Worm (Caenorhabditis elegans): ENCODE results near the gene Y47D7A.2.
A peak's percentile ranks its signal among the peaks of the same experiment; 100 is the strongest.

The Y47D7A.2 gene

DNA sequence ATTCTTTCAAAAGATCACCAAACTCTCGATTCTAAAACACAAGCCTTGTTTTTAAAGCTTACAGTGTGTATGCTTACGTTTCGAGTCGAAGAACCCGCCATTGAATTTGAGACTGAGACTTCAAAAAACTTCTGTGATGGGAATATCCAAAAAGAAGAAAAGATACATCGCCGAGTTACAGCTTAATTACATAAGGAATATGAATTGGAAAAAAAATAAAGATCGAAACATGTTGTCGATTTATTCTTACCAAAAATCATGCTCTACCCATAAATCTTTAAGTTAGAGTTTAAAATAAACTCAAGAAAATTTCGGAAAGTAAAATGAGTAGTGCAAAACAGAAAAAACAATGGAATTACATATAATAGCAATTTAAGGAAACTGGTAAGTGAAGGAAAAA lies 33.9 kb upstream of the Y47D7A.2 start, which contains the start of gene F13A2.10:
Gene F13A2.10 (minus strand): TSS at position 101 of the 400 bp plus-strand sequence.
- no peak for TF ChIP-seq nhr-2 (tag; optimal IDR thresholded peaks at IDR 0.05)
- no peak for TF ChIP-seq mls-2 (tag; optimal IDR thresholded peaks at IDR 0.05)
- no peak for TF ChIP-seq nhr-237 (tag; optimal IDR thresholded peaks at IDR 0.05)
- no peak for TF ChIP-seq unc-39 (tag; optimal IDR thresholded peaks at IDR 0.05)
- no peak for TF ChIP-seq ceh-83 (GFP tag; optimal IDR thresholded peaks at IDR 0.05)
- no peak for TF ChIP-seq lin-13 (tag; optimal IDR thresholded peaks at IDR 0.05)
- TF ChIP-seq pha-4 (tag; optimal IDR thresholded peaks at IDR 0.05), result no peak
- TF ChIP-seq lin-32 (GFP tag; optimal IDR thresholded peaks at IDR 0.05), result no peak
- TF ChIP-seq drap-1 (GFP tag; optimal IDR thresholded peaks at IDR 0.05), result no peak
- TF ChIP-seq nhr-76 (tag; optimal IDR thresholded peaks at IDR 0.05), result no peak
- no peak for TF ChIP-seq sem-2 (GFP tag; optimal IDR thresholded peaks at IDR 0.05)
- TF ChIP-seq snpc-4 (tag; optimal IDR thresholded peaks at IDR 0.05), result no peak
- no peak for TF ChIP-seq nhr-28 (tag; optimal IDR thresholded peaks at IDR 0.05)
- no peak for TF ChIP-seq bed-3 (GFP tag; optimal IDR thresholded peaks at IDR 0.05)
- no peak for TF ChIP-seq sptf-1 (tag; optimal IDR thresholded peaks at IDR 0.05)

DNA sequence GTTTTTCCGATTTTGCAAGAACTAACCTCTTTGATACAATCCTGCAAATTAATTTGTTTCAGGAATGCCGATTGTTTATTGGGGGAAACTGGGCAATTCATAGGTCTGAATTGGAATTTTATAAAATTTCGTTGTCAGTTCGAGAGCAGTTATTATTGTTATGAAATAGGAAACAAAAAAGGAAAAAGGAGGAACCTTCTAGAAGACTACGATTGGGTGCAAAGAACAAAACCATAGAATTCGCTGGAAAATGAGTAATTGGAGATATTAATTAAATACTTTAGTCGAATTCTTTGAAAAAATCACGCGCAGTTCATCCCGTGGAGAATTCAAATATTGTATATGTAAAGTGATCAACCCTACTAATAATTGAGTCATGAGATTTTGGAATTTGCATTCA lies 32.7 kb upstream of the Y47D7A.2 start, which contains the start of gene F13A2.9:
Gene F13A2.9 (minus strand): TSS at position 101 of the 400 bp plus-strand sequence.
- TF ChIP-seq sem-2 (GFP tag; optimal IDR thresholded peaks at IDR 0.05), result no peak
- no peak for TF ChIP-seq blmp-1 (tag; optimal IDR thresholded peaks at IDR 0.05)
- TF ChIP-seq flh-1 (GFP tag; optimal IDR thresholded peaks at IDR 0.05), result no peak
- TF ChIP-seq hlh-1 (tag; optimal IDR thresholded peaks at IDR 0.05), result no peak
- TF ChIP-seq tbx-8 (GFP tag; optimal IDR thresholded peaks at IDR 0.05), result no peak
- TF ChIP-seq M03D4.4 (tag; optimal IDR thresholded peaks at IDR 0.05), result no peak
- no peak for TF ChIP-seq ces-1 (GFP tag; optimal IDR thresholded peaks at IDR 0.05)
- no peak for TF ChIP-seq nhr-76 (tag; optimal IDR thresholded peaks at IDR 0.05)
- TF ChIP-seq elt-1 (tag; optimal IDR thresholded peaks at IDR 0.05; ENCODE audit: borderline replicate concordance, insufficient read depth), result no peak
- TF ChIP-seq lin-32 (GFP tag; optimal IDR thresholded peaks at IDR 0.05), result no peak
- no peak for TF ChIP-seq unc-62 (GFP tag; optimal IDR thresholded peaks at IDR 0.05)
- TF ChIP-seq unc-39 (tag; optimal IDR thresholded peaks at IDR 0.05), result no peak
- no peak for TF ChIP-seq sptf-1 (tag; optimal IDR thresholded peaks at IDR 0.05)
- no peak for TF ChIP-seq lsy-2 (tag; optimal IDR thresholded peaks at IDR 0.05)
- TF ChIP-seq ham-2 (GFP tag; optimal IDR thresholded peaks at IDR 0.05), result no peak
- TF ChIP-seq bed-3 (GFP tag; optimal IDR thresholded peaks at IDR 0.05), result no peak
- TF ChIP-seq ceh-39 (tag; optimal IDR thresholded peaks at IDR 0.05), result no peak
- TF ChIP-seq elt-3 (tag; optimal IDR thresholded peaks at IDR 0.05), result no peak
- TF ChIP-seq nhr-2 (tag; optimal IDR thresholded peaks at IDR 0.05), result no peak
- TF ChIP-seq nhr-237 (tag; optimal IDR thresholded peaks at IDR 0.05), result no peak

DNA sequence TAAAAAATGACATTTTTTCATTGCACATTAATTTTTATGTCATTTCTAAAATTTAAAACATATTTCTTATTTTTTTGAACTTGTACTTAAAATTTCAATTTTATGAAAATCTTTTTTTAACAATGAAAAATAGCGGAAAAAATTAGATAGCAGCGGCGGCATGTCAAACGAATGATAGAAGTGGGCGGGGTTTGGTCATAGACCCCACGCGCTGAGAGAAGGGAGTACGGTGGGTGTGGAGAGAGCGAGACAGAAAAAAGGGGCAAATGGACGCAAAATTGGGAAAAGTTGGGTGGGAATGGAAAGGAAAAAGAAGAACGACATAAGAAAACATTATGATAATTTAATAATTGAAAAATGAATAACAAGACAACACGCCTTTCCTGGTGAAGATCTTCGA lies 32.2 kb upstream of the Y47D7A.2 start:
- TF ChIP-seq lsy-2 (tag; optimal IDR thresholded peaks at IDR 0.05) (peak; percentile 21), sem-2 (GFP tag; optimal IDR thresholded peaks at IDR 0.05) (no peak)

DNA sequence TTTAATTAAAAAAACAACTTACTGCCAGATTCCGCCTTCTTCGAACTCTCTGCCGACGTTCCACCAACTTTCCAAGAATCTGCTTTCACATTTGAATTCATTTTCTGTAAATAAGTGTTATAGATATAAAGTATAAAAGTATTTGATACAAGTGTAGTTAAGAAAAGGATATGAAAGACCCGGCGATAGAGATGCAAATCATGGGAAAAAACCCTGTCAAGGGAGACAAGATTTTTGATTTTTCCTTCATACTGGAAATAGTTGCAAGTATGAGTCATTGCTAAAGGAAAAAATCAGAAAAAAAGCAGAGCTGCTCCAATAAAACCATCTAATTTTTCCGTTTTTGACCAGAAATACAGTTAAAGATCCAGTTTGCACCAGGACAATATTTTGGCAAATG lies 23.8 kb upstream of the Y47D7A.2 start, which contains the start of gene F13A2.3:
Gene F13A2.3 (minus strand): TSS at position 101 of the 400 bp plus-strand sequence.
- no peak for TF ChIP-seq snpc-4 (tag; optimal IDR thresholded peaks at IDR 0.05)
- no peak for TF ChIP-seq sem-2 (GFP tag; optimal IDR thresholded peaks at IDR 0.05)
- no peak for TF ChIP-seq unc-39 (tag; optimal IDR thresholded peaks at IDR 0.05)
- no peak for TF ChIP-seq lin-32 (GFP tag; optimal IDR thresholded peaks at IDR 0.05)
- no peak for TF ChIP-seq mep-1 (tag; optimal IDR thresholded peaks at IDR 0.05)
- TF ChIP-seq nhr-76 (tag; optimal IDR thresholded peaks at IDR 0.05), result no peak
- TF ChIP-seq ceh-83 (GFP tag; optimal IDR thresholded peaks at IDR 0.05), result no peak

DNA sequence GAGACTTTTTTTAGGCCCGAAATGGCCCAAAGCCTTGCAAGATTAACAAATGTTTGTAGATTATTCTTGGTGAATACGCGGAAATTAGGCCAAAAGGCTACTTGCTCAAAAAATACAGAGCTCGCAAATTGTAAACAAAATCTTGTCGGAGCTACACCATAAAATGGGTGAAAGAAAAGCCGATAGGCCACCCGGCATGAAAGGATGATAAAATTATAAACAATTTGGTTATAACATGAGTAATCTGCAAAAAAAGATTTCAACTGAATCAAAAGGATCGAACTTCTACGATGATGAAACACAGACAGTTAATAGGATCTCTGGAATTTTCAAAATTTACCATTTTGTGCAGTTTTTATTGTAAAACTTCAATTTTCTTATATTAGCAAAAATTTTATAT lies 21.9 kb upstream of the Y47D7A.2 start:
- TF ChIP-seq cnd-1 (tag; optimal IDR thresholded peaks at IDR 0.05) (no peak), drap-1 (GFP tag; optimal IDR thresholded peaks at IDR 0.05) (no peak), mls-2 (tag; optimal IDR thresholded peaks at IDR 0.05) (no peak), lsy-2 (tag; optimal IDR thresholded peaks at IDR 0.05) (no peak), ces-1 (GFP tag; optimal IDR thresholded peaks at IDR 0.05) (no peak), ham-2 (GFP tag; optimal IDR thresholded peaks at IDR 0.05) (no peak), bed-3 (GFP tag; optimal IDR thresholded peaks at IDR 0.05) (no peak), sptf-1 (tag; optimal IDR thresholded peaks at IDR 0.05) (no peak)

DNA sequence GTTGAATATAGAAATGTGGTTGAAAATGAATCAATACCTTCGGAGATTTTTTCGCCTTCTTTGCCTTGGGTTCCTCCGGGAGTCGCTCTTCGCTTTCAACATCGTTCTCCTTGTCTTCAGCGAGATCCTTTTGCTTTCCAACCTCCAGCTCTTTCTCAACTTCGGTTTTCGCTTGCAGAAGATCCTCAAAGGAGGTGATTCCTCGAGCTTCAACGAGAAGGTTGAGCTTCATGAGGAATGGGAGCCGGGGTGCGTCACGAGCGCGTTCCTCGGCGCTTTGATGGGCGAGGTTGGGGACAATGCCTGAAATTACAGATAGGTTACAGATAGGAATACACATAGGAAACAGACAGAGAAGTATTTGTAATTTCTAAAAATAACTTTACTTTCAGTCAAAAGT lies 21.2 kb upstream of the Y47D7A.2 start:
- TF ChIP-seq sem-2 (GFP tag; optimal IDR thresholded peaks at IDR 0.05) (no peak), pha-4 (tag; optimal IDR thresholded peaks at IDR 0.05) (no peak), nhr-76 (tag; optimal IDR thresholded peaks at IDR 0.05) (no peak), nhr-237 (tag; optimal IDR thresholded peaks at IDR 0.05) (no peak), ham-2 (GFP tag; optimal IDR thresholded peaks at IDR 0.05) (no peak), ceh-43 (GFP tag; optimal IDR thresholded peaks at IDR 0.05) (no peak), blmp-1 (tag; optimal IDR thresholded peaks at IDR 0.05) (no peak), nhr-28 (tag; optimal IDR thresholded peaks at IDR 0.05) (no peak), flh-1 (GFP tag; optimal IDR thresholded peaks at IDR 0.05) (no peak), drap-1 (GFP tag; optimal IDR thresholded peaks at IDR 0.05) (no peak), elt-3 (tag; optimal IDR thresholded peaks at IDR 0.05) (no peak), lin-13 (tag; optimal IDR thresholded peaks at IDR 0.05) (no peak), bed-3 (GFP tag; optimal IDR thresholded peaks at IDR 0.05) (no peak), ceh-83 (GFP tag; optimal IDR thresholded peaks at IDR 0.05) (no peak), zip-8 (tag; optimal IDR thresholded peaks at IDR 0.05) (no peak), sptf-1 (tag; optimal IDR thresholded peaks at IDR 0.05) (no peak), M03D4.4 (tag; optimal IDR thresholded peaks at IDR 0.05) (no peak), unc-39 (tag; optimal IDR thresholded peaks at IDR 0.05) (no peak)
